Worm (Caenorhabditis elegans): ENCODE measurements around the gene Y45F10B.9.

ce11 chrIV:13557393-13557792 is 40.3 kb downstream of the Y45F10B.9 start:
- TF ChIP-seq ztf-11 (tag; optimal IDR thresholded peaks at IDR 0.05) (no peak), nhr-76 (tag; optimal IDR thresholded peaks at IDR 0.05) (no peak), nhr-237 (tag; optimal IDR thresholded peaks at IDR 0.05) (no peak), unc-39 (tag; optimal IDR thresholded peaks at IDR 0.05) (no peak), lin-13 (tag; optimal IDR thresholded peaks at IDR 0.05) (no peak)

Data from whole organism, mixed stage, embryonic.